Fruit fly (Drosophila melanogaster) whole organism, adult: ENCODE measurements around the gene CG16775.

Experiments used
- CG1620 ChIP-seq: fragments of 200-800 bp; sonication (Bioruptor generic); optimal IDR thresholded peaks from 2 replicates; lab custom pipeline; 2016; ENCODE audit warnings: missing biosample characterization, missing genetic modification characterization
- CG5204 ChIP-seq: fragments of 200-800 bp; sonication (Bioruptor generic); optimal IDR thresholded peaks from 2 replicates; lab custom pipeline; 2016; ENCODE audit warnings: missing biosample characterization, missing genetic modification characterization
- CG7101 ChIP-seq: fragments of 200-800 bp; sonication (Bioruptor generic); optimal IDR thresholded peaks from 2 replicates; lab custom pipeline; 2018; ENCODE audit warnings: missing biosample characterization, mild to moderate bottlenecking, missing genetic modification characterization, moderate library complexity
- kay ChIP-seq: fragments of 200-800 bp; sonication (Bioruptor generic); peaks from one replicate; lab custom pipeline; 2016; ENCODE audit warnings: missing biosample characterization, missing genetic modification characterization, borderline replicate concordance
- tj ChIP-seq: fragments of 200-800 bp; sonication (Bioruptor generic); optimal IDR thresholded peaks from 3 replicates; lab custom pipeline; 2017; ENCODE audit warnings: missing biosample characterization, mild to moderate bottlenecking, missing genetic modification characterization, moderate library complexity
- toe ChIP-seq: fragments of 200-800 bp; sonication (Bioruptor generic); optimal IDR thresholded peaks from 2 replicates; lab custom pipeline; 2016; ENCODE audit warnings: missing biosample characterization, missing genetic modification characterization

dm6 chr3L:17884276-17884675 lies 2.2 kb downstream of the CG16775 start, which contains the start of gene CG5506:
- TF ChIP-seq CG1620 (GFP tag; lab: Kevin White, UChicago) (no peak), CG7101 (tag; lab: Kevin White, UChicago) (no peak), tj (no peak), kay (GFP tag; lab: Kevin White, UChicago) (no peak), CG5204 (GFP tag; lab: Kevin White, UChicago) (no peak), toe (no peak)
